Fruit fly (Drosophila melanogaster) Kc167 (cell line): Measurements from ENCODE around the gene RNaseX25.

ENCODE experiments used
- Myc ChIP-seq: fragments of >200 bp; optimal IDR thresholded peaks from 2 replicates; lab custom pipeline; 2017; ENCODE audit warnings: missing external identifiers
- Sin3A ChIP-seq: fragments of >200 bp; optimal IDR thresholded peaks from 2 replicates; lab custom pipeline; 2018; ENCODE audit warnings: missing external identifiers
- h ChIP-seq: fragments of >200 bp; optimal IDR thresholded peaks from 3 replicates; lab custom pipeline; 2018; ENCODE audit warnings: missing external identifiers
- insv ChIP-seq: fragments of >200 bp; optimal IDR thresholded peaks from 3 replicates; lab custom pipeline; 2018; ENCODE audit warnings: missing external identifiers
- psq ChIP-seq: fragments of >200 bp; optimal IDR thresholded peaks from 2 replicates; lab custom pipeline; 2017; ENCODE audit warnings: missing external identifiers
- ttk ChIP-seq: sonication (Bioruptor generic); optimal IDR thresholded peaks from 2 replicates; lab custom pipeline; 2017; ENCODE audit warnings: missing external identifiers

Gene RNaseX25

dm6 chr3L:7961973-7962753 is 8.2 kb upstream of the RNaseX25 start:
- no peak for TF ChIP-seq Sin3A (lab: Kevin White, UChicago)
- no peak for TF ChIP-seq insv (lab: Kevin White, UChicago)
- TF ChIP-seq ttk (lab: Kevin White, UChicago), result no peak
- no peak for TF ChIP-seq h (lab: Kevin White, UChicago)
- no peak for TF ChIP-seq psq
- TF ChIP-seq Myc (lab: Kevin White, UChicago), result no peak

DNA sequence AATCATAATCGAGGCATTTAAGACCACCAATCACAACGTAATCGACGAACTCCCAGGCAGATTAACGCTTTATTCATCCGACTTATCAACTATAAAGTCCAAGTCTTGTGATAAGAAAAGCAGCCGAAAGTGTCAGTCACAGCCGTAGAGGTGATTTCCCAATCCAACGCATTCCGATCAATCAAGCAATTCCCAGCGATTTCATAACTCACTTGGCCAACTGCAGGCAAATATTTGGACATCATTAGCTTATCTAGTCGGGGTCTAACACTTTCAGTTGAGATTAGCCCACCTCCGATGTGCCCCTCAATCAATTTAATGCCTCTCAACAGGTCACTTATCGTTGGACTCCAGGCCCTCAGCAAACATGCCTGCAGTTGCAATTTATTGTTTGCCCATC is 7.4 kb upstream of the RNaseX25 start:
- TF ChIP-seq Sin3A (lab: Kevin White, UChicago) (no peak), psq (no peak), insv (lab: Kevin White, UChicago) (no peak), Myc (lab: Kevin White, UChicago) (no peak), ttk (lab: Kevin White, UChicago) (no peak), h (lab: Kevin White, UChicago) (no peak)

dm6 chr3L:7963549-7963948 is 6.8 kb upstream of the RNaseX25 start:
- no peak for TF ChIP-seq Myc (lab: Kevin White, UChicago)
- no peak for TF ChIP-seq ttk (lab: Kevin White, UChicago)
- TF ChIP-seq psq, result no peak
- no peak for TF ChIP-seq insv (lab: Kevin White, UChicago)
- TF ChIP-seq h (lab: Kevin White, UChicago), result no peak
- no peak for TF ChIP-seq Sin3A (lab: Kevin White, UChicago)

- no peak for TF ChIP-seq ttk (lab: Kevin White, UChicago)
- TF ChIP-seq Sin3A (lab: Kevin White, UChicago), result no peak
- no peak for TF ChIP-seq h (lab: Kevin White, UChicago)
- TF ChIP-seq insv (lab: Kevin White, UChicago), result no peak
- no peak for TF ChIP-seq psq
- TF ChIP-seq Myc (lab: Kevin White, UChicago), result no peak
These were observed 3.2 kb upstream of the RNaseX25 start for dm6 chr3L:7967203-7967602.

DNA sequence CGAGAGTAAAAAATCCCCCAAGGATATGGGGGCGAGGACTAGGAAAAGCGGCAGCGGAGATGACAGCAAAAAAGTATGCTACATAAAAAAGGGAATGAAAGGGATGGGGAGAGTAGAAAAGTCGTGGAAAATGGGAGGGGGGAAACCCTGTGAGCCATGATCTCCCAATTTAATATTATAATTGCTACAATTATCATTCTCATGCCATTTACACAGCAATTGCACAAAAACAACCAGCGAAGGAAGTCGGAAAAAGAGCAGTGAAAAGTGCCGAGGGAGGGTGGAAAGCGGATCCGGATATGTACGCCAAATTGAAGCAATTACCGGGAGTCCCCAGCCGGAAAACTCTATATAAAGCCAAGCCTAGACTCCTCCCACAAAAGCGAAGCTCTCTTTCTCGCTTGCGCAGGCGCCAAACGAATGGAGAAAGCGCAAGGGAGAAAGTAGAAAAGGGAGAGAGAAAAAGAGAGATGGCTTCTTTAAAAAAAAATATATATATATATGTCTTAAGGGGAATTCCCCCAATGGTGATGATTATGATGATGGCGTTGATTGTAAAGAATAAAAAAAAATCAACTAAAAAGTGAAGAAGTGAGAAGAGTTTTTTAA is 1.9 kb upstream of the RNaseX25 start:
- TF ChIP-seq psq (no peak), Sin3A (lab: Kevin White, UChicago) (no peak), h (lab: Kevin White, UChicago) (no peak)

- no peak for TF ChIP-seq insv (lab: Kevin White, UChicago)
- TF ChIP-seq Sin3A (lab: Kevin White, UChicago), result no peak
- no peak for TF ChIP-seq psq
- TF ChIP-seq h (lab: Kevin White, UChicago), result no peak
- TF ChIP-seq ttk (lab: Kevin White, UChicago), result no peak
- no peak for TF ChIP-seq Myc (lab: Kevin White, UChicago)
These were observed 4.4 kb downstream of the RNaseX25 start, which contains the start of gene CG8042 for dm6 chr3L:7974671-7975281. Gene CG8042 (minus strand): TSS chr3L:7974991.

DNA sequence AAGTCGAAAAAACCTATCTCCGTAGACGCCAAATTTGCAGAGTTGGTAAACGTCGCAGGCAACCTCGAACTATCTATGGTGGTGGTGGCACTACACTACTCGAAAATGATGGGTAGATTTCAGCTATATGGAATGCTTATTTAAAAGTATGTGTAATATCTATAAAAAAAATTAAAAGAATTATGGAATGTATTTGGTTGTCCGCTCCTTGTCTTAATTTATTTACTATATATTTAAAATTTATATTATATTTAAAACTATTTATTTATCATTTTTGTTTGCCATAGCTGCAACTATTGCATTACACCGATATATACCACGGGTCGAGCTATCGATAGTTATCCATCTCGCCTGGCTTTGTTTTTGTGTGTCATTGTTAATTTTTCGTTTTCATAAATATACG is 5.7 kb downstream of the RNaseX25 start, which contains the start of the genes HP4 and CG8209:
Gene HP4 (minus strand): TSS at position 74 of the 403 bp plus-strand sequence.
Gene CG8209 (plus strand): TSS at position 326 of the 403 bp plus-strand sequence.
- TF ChIP-seq Myc (lab: Kevin White, UChicago) (no peak), psq (no peak), Sin3A (lab: Kevin White, UChicago) (no peak), h (lab: Kevin White, UChicago) (no peak), insv (lab: Kevin White, UChicago) (no peak), ttk (lab: Kevin White, UChicago) (no peak)

DNA sequence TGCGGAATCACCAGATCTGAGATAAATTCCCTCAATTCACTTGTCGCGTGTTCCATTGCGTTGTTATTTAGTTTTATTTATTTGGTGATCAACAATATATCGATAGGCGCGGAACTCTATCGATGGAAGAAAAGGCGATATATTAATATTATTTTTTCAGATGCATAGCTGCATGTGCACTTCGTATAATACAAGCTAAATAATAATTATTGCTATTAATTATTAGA is 8.1 kb downstream of the RNaseX25 start, which contains the start of gene Pop4:
Gene Pop4 (minus strand): TSS at position 101 of the 227 bp plus-strand sequence.
- TF ChIP-seq ttk (lab: Kevin White, UChicago) (no peak), h (lab: Kevin White, UChicago) (no peak), psq (no peak), insv (lab: Kevin White, UChicago) (no peak), Myc (lab: Kevin White, UChicago) (no peak), Sin3A (lab: Kevin White, UChicago) (no peak)

DNA sequence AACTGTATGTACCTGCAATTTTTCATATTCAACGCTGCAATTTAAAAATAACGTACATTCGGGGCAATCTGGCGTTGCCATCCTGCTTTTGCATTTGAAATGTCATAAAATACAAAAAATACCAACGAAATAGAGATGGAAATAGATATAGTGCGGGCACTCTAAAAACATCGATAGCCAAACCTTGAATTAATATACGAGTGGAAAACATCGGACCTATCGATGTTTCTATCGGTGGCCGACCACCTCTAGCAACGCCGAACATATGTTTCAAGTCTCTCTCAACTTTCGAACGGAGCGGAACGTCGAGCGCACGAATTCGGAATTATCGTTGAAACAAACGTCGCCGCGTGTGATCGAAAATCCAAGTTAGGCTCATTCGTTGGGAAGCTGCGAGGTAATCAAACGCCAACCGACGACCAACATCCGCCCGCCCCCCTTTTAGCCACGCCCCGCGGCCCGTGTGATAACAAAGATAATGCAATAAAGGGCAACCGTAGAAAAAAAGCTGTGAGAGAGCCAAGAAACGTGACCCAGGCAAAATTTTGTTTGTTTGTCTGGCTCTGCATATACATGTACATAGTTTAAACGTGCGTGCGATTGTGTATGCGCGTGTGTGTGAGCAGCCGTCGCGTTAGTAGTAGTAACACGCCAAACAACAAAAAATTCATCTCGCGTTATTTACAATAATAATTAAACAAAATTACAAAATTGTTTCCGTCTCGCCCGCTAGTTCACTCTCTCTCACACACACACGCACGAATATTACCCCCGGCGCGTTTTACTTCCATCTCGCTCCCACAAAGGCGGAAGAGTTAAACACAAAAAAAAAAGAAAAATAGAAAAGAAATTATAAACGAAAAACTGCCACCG is 8.6 kb downstream of the RNaseX25 start, which contains the start of gene nmo:
Gene nmo (plus strand): TSS at position 270 of the 873 bp plus-strand sequence.
- no peak for TF ChIP-seq psq
- no peak for TF ChIP-seq Sin3A (lab: Kevin White, UChicago)
- TF ChIP-seq insv (lab: Kevin White, UChicago), result no peak
- TF ChIP-seq ttk (lab: Kevin White, UChicago), result no peak
- TF ChIP-seq Myc (lab: Kevin White, UChicago), result no peak
- TF ChIP-seq h (lab: Kevin White, UChicago), result no peak

DNA sequence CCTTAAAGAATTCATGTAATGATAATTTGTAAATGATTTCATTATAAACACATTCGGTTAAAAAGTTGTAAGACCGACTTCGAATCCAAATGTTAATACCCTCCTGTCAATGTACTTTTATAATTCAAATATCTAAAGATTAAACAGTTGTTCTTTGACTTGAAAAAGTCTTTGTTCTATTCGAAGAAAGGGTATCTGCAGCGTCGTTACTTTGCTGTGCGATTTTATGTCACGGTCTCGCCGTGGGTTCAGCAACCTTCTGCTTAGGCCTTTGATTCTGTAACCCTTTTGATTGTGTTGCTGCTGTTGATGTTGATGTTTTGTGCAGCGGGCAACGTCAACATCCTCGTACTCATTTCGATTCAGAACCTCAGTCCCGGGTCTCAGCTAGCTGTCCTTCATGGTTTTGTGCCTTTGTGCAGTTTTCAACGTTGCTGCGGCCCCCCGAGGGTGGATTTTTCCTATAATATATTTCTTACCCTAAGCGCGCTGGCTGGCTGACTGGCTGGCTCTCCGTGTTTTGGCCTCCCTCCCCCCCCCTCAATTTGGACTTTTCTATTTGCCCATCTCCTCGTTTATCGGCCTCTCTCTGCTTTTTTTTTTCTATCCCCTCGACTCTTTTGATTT is 11.0 kb downstream of the RNaseX25 start:
- TF ChIP-seq psq, result no peak
- no peak for TF ChIP-seq ttk (lab: Kevin White, UChicago)
- no peak for TF ChIP-seq Myc (lab: Kevin White, UChicago)
- no peak for TF ChIP-seq h (lab: Kevin White, UChicago)
- no peak for TF ChIP-seq insv (lab: Kevin White, UChicago)
- TF ChIP-seq Sin3A (lab: Kevin White, UChicago), result no peak
